Worm (Caenorhabditis elegans): ENCODE data around the gene B0491.6.

DNA sequence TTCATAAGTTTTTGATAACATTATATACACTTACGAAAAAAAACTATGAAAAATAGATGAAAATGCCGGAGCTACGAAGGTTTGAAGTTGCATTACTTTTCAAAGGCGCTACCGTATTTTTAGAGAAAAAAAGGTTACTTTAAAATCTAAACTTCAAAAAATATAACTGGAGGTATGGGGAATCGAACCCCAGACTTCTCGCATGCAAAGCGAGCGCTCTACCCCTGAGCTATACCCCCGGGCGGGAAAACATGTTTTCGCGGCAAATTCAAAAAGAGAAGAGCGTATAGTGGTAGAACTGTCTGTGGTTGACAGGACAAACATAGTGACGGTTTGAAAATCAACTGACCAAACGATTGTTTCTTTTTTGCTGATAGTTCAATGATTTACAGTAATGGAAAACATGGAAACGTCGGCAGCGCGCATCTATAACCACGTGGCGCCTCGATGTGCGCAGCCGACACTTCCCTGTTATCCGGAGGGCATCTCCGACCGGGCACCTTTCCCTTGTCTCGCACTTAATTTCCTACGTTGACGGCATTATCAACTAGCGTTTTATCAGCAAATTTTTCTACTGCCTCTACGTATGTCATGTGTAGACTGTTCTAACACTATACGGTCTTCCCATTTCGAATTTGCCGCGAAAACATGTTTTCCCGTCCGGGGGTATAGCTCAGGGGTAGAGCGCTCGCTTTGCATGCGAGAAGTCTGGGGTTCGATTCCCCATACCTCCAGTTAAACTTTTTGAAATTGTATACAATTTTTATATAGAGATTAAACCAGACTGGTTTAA, 14.1 kb downstream of the B0491.6 start:
- TF ChIP-seq cog-1 (tag; optimal IDR thresholded peaks at IDR 0.05) (no peak), ztf-29 (GFP tag; IDR thresholded peaks at IDR 0.05) (no peak)

Data from whole organism, midembryonic.